Worm (Caenorhabditis elegans) whole organism, young adult: ENCODE results near the gene K12G11.6.

Experiments
- B0336.3 ChIP-seq: fragments of 200-800 bp; sonication (Bioruptor generic); IDR thresholded peaks from 2 replicates; pipeline ENCODE4 v1.3.6; 2022; ENCODE audit warnings: missing genetic modification characterization, missing compliant biosample characterization
- D2030.7 ChIP-seq: fragments of 200-800 bp; sonication (Bioruptor generic); IDR thresholded peaks from 2 replicates; pipeline ENCODE4 v1.3.6; 2022; ENCODE audit warnings: missing genetic modification reagents, missing genetic modification characterization, missing compliant biosample characterization
- F52B5.7 ChIP-seq: sonication (generic microtip); optimal IDR thresholded peaks from 2 replicates; lab custom pipeline; 2016; ENCODE audit warnings: mild to moderate bottlenecking, missing genetic modification characterization, missing compliant biosample characterization
- F55B11.4 ChIP-seq: sonication (generic microtip); optimal IDR thresholded peaks from 2 replicates; lab custom pipeline; 2016; ENCODE audit warnings: missing compliant biosample characterization, missing genetic modification characterization, borderline replicate concordance; ENCODE audit not compliant: insufficient read depth
- K11D2.4 ChIP-seq: fragments of 200-800 bp; sonication (Bioruptor generic); IDR thresholded peaks from 2 replicates; pipeline ENCODE4 v1.3.6; 2022; ENCODE audit warnings: missing genetic modification reagents, missing genetic modification characterization, missing compliant biosample characterization
- K12H6.12 ChIP-seq: fragments of 200-800 bp; sonication (Bioruptor generic); optimal IDR thresholded peaks from 2 replicates; lab custom pipeline; 2018; ENCODE audit warnings: mild to moderate bottlenecking, missing genetic modification characterization, missing compliant biosample characterization
- Y53F4B.3 ChIP-seq: fragments of 200-800 bp; sonication (Bioruptor generic); IDR thresholded peaks from 2 replicates; pipeline ENCODE4 v1.3.6; 2022; ENCODE audit warnings: missing genetic modification reagents, missing genetic modification characterization, missing compliant biosample characterization
- Y56A3A.18 ChIP-seq: fragments of 200-800 bp; sonication (Bioruptor generic); IDR thresholded peaks from 2 replicates; pipeline ENCODE4 v1.3.6; 2022; ENCODE audit warnings: missing genetic modification reagents, missing genetic modification characterization, missing compliant biosample characterization
- ZK185.1 ChIP-seq: sonication (generic microtip); optimal IDR thresholded peaks from 2 replicates; lab custom pipeline; 2016; ENCODE audit warnings: mild to moderate bottlenecking, missing genetic modification characterization, missing compliant biosample characterization; ENCODE audit not compliant: poor library complexity, severe bottlenecking
- akir-1 ChIP-seq: fragments of 200-800 bp; sonication (Bioruptor generic); optimal IDR thresholded peaks from 2 replicates; lab custom pipeline; 2018; ENCODE audit warnings: mild to moderate bottlenecking, missing genetic modification characterization, moderate library complexity, missing compliant biosample characterization
- ama-1 ChIP-seq, 3 experiments: fragments of 150-350 bp in 1 of 3; sonication (generic microtip) in 2 of 3; optimal IDR thresholded peaks; 2 replicates each; lab custom pipeline; 2014 to 2018; ENCODE audit warnings: missing biosample characterization in 2 of 3, missing genetic modification characterization in 2 of 3, missing genetic modification reagents in 2 of 3
- aptf-3 ChIP-seq: fragments of 200-800 bp; sonication (Bioruptor generic); IDR thresholded peaks from 2 replicates; pipeline ENCODE4 v1.3.6; 2022; ENCODE audit warnings: missing genetic modification characterization, missing compliant biosample characterization
- attf-5 ChIP-seq: fragments of 200-800 bp; sonication (Bioruptor generic); optimal IDR thresholded peaks from 2 replicates; lab custom pipeline; 2018; ENCODE audit warnings: mild to moderate bottlenecking, missing genetic modification characterization, missing compliant biosample characterization
- ccch-3 ChIP-seq: fragments of 200-800 bp; sonication (Bioruptor generic); optimal IDR thresholded peaks from 2 replicates; lab custom pipeline; 2018; ENCODE audit warnings: mild to moderate bottlenecking, missing genetic modification characterization, missing compliant biosample characterization
- cebp-1 ChIP-seq, 2 experiments: fragments of 200-800 bp in 1 of 2; sonication (Bioruptor generic) in 1 of 2; sonication (generic microtip) in 1 of 2; IDR thresholded peaks in 1 of 2; optimal IDR thresholded peaks in 1 of 2; 2 replicates each; pipeline versions ENCODE4 v1.3.6 to Lab custom; 2017 to 2022; ENCODE audit warnings: missing compliant biosample characterization in 2 of 2, missing genetic modification characterization in 2 of 2, mild to moderate bottlenecking in 1 of 2, missing genetic modification reagents in 1 of 2, moderate library complexity in 1 of 2
- ceh-79 ChIP-seq: sonication (generic microtip); optimal IDR thresholded peaks from 2 replicates; lab custom pipeline; 2017; ENCODE audit warnings: mild to moderate bottlenecking, missing genetic modification characterization, missing compliant biosample characterization
- ceh-91 ChIP-seq: fragments of 200-800 bp; sonication (Bioruptor generic); IDR thresholded peaks from 2 replicates; pipeline ENCODE4 v1.3.6; 2022; ENCODE audit warnings: missing genetic modification reagents, missing genetic modification characterization, missing compliant biosample characterization
- chd-7 ChIP-seq: sonication (generic microtip); optimal IDR thresholded peaks from 2 replicates; lab custom pipeline; 2016; ENCODE audit warnings: mild to moderate bottlenecking, missing genetic modification characterization, moderate library complexity, missing compliant biosample characterization
- dpl-1 ChIP-seq: fragments of 150-350 bp; optimal IDR thresholded peaks from 2 replicates; lab custom pipeline; 2014; ENCODE audit warnings: missing biosample characterization, missing genetic modification reagents, missing genetic modification characterization
- egl-18 ChIP-seq: fragments of 200-800 bp; sonication (Bioruptor generic); IDR thresholded peaks from 2 replicates; pipeline ENCODE4 v1.3.6; 2022; ENCODE audit warnings: missing genetic modification reagents, missing genetic modification characterization, missing compliant biosample characterization
- egl-44 ChIP-seq: fragments of 200-800 bp; sonication (Bioruptor generic); IDR thresholded peaks from 2 replicates; pipeline ENCODE4 v1.3.6; 2022; ENCODE audit warnings: missing genetic modification reagents, missing genetic modification characterization, missing compliant biosample characterization
- ekl-4 ChIP-seq: fragments of 200-800 bp; sonication (Bioruptor generic); IDR thresholded peaks from 2 replicates; pipeline ENCODE4 v1.3.6; 2022; ENCODE audit warnings: missing genetic modification reagents, missing genetic modification characterization, missing compliant biosample characterization
- gei-17 ChIP-seq: fragments of 200-800 bp; sonication (Bioruptor generic); optimal IDR thresholded peaks from 2 replicates; lab custom pipeline; 2018; ENCODE audit warnings: mild to moderate bottlenecking, missing genetic modification characterization, missing compliant biosample characterization
- hsf-1 ChIP-seq: fragments of 200-800 bp; sonication (Bioruptor generic); IDR thresholded peaks from 2 replicates; pipeline ENCODE4 v1.3.6; 2022; ENCODE audit warnings: missing genetic modification reagents, missing genetic modification characterization, missing compliant biosample characterization
- let-607 ChIP-seq, 2 experiments: fragments of 200-800 bp in 1 of 2; sonication (Bioruptor generic) in 1 of 2; sonication (generic microtip) in 1 of 2; optimal IDR thresholded peaks; 2 replicates each; lab custom pipeline; 2016 to 2018; ENCODE audit warnings: mild to moderate bottlenecking in 2 of 2, missing compliant biosample characterization in 2 of 2, missing genetic modification characterization in 2 of 2, moderate library complexity in 2 of 2, missing genotype in 1 of 2
- lin-26 ChIP-seq: fragments of 200-800 bp; sonication (Bioruptor generic); IDR thresholded peaks from 2 replicates; pipeline ENCODE4 v1.3.6; 2022; ENCODE audit warnings: missing genetic modification reagents, missing genetic modification characterization, missing compliant biosample characterization
- lin-35 ChIP-seq, 3 experiments: fragments of 150-350 bp in 2 of 3; sonication (generic microtip) in 1 of 3; optimal IDR thresholded peaks; 2 replicates each; lab custom pipeline; 2014 to 2018; ENCODE audit warnings: missing biosample characterization in 3 of 3, missing genetic modification characterization in 3 of 3, missing genetic modification reagents in 3 of 3
- lin-40 ChIP-seq: sonication (generic microtip); optimal IDR thresholded peaks from 2 replicates; lab custom pipeline; 2016; ENCODE audit warnings: missing genetic modification characterization, mild to moderate bottlenecking, missing compliant biosample characterization, missing genotype, missing genetic modification reagents
- lir-1 ChIP-seq: fragments of 200-800 bp; sonication (Bioruptor generic); conservative IDR thresholded peaks from 2 replicates; pipeline ENCODE4 v1.3.6; 2022; ENCODE audit warnings: missing genetic modification reagents, missing genetic modification characterization, missing compliant biosample characterization
- lsl-1 ChIP-seq: fragments of 200-800 bp; sonication (Bioruptor generic); optimal IDR thresholded peaks from 2 replicates; lab custom pipeline; 2018; ENCODE audit warnings: mild to moderate bottlenecking, missing genetic modification characterization, moderate library complexity, missing compliant biosample characterization
- madf-8 ChIP-seq: fragments of 200-800 bp; sonication (Bioruptor generic); conservative IDR thresholded peaks from 2 replicates; pipeline ENCODE4 v1.3.6; 2022; ENCODE audit warnings: missing genetic modification reagents, missing genetic modification characterization, missing compliant biosample characterization
- nhr-27 ChIP-seq: fragments of 200-800 bp; sonication (Bioruptor generic); optimal IDR thresholded peaks from 2 replicates; lab custom pipeline; 2018; ENCODE audit warnings: mild to moderate bottlenecking, missing genetic modification characterization, moderate library complexity, missing compliant biosample characterization
- nhr-80 ChIP-seq: sonication (generic microtip); optimal IDR thresholded peaks from 2 replicates; lab custom pipeline; 2016; ENCODE audit warnings: missing genetic modification characterization, missing compliant biosample characterization
- repo-1 ChIP-seq: sonication (generic microtip); optimal IDR thresholded peaks from 2 replicates; lab custom pipeline; 2017; ENCODE audit warnings: mild to moderate bottlenecking, missing genetic modification characterization, missing compliant biosample characterization
- sdz-38 ChIP-seq: sonication (generic microtip); optimal IDR thresholded peaks from 2 replicates; lab custom pipeline; 2016; ENCODE audit warnings: missing genotype, missing genetic modification characterization, missing compliant biosample characterization
- snpc-4 ChIP-seq, 5 experiments: fragments of 150-350 bp in 1 of 5; sonication (generic microtip) in 4 of 5; optimal IDR thresholded peaks; 2 replicates each; lab custom pipeline; 2014 to 2018; ENCODE audit warnings: missing genetic modification characterization in 5 of 5, missing biosample characterization in 3 of 5, antibody characterized with exemption in 2 of 5, mild to moderate bottlenecking in 2 of 5, missing compliant biosample characterization in 2 of 5, missing genotype in 2 of 5, moderate library complexity in 2 of 5, missing genetic modification reagents in 1 of 5
- somi-1 ChIP-seq: fragments of 200-800 bp; sonication (Bioruptor generic); optimal IDR thresholded peaks from 2 replicates; lab custom pipeline; 2018; ENCODE audit warnings: mild to moderate bottlenecking, missing genetic modification characterization, missing compliant biosample characterization
- tbp1 ChIP-seq: fragments of 200-800 bp; sonication (Bioruptor generic); optimal IDR thresholded peaks from 2 replicates; lab custom pipeline; 2018; ENCODE audit warnings: mild to moderate bottlenecking, missing genetic modification characterization, missing compliant biosample characterization
- tlf-1 ChIP-seq: fragments of 200-800 bp; sonication (Bioruptor generic); optimal IDR thresholded peaks from 2 replicates; lab custom pipeline; 2018; ENCODE audit warnings: mild to moderate bottlenecking, missing genetic modification characterization, missing compliant biosample characterization
- unc-130 ChIP-seq: sonication (generic microtip); optimal IDR thresholded peaks from 2 replicates; lab custom pipeline; 2016; ENCODE audit warnings: missing genetic modification reagents, missing genetic modification characterization, missing compliant biosample characterization
- unc-62 ChIP-seq: fragments of 150-350 bp; optimal IDR thresholded peaks from 2 replicates; lab custom pipeline; 2014; ENCODE audit warnings: missing biosample characterization, missing genetic modification reagents, missing genetic modification characterization
- zfh-2 ChIP-seq: fragments of 200-800 bp; sonication (Bioruptor generic); conservative IDR thresholded peaks from 2 replicates; pipeline ENCODE4 v1.3.6; 2022; ENCODE audit warnings: missing genetic modification reagents, missing genetic modification characterization, missing compliant biosample characterization
- ztf-22 ChIP-seq: fragments of 200-800 bp; sonication (Bioruptor generic); optimal IDR thresholded peaks from 2 replicates; lab custom pipeline; 2018; ENCODE audit warnings: mild to moderate bottlenecking, missing genetic modification characterization, moderate library complexity, missing compliant biosample characterization
- ztf-25 ChIP-seq: fragments of 200-800 bp; sonication (Bioruptor generic); IDR thresholded peaks from 2 replicates; pipeline ENCODE4 v1.3.6; 2022; ENCODE audit warnings: missing genetic modification reagents, missing genetic modification characterization, missing compliant biosample characterization

The K12G11.6 gene

DNA sequence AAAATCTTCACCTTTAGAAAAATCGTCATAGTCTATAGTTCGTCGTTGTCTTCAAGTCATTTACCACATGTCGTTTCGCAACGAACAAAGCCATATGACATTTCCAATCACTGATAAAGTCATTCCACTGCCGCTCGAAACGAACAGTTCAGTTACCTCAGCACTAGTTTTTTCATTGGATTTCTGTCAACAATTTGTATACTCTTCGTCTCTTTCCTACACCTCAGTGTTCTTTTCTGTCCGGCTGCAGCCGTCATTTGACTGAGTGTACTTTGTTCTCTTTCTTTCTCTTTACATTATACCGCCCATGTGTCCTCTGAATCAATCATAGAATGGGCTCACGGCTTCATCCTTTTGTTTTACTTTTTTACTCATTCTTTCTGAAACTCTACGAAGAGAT lies 27.1 kb downstream of the K12G11.6 start:
- peak; percentile 26 for TF ChIP-seq tbp1 (GFP tag; lab: Kevin White, UChicago)
- peak; percentile 40 to 43 for TF ChIP-seq let-607 (tag; optimal IDR thresholded peaks at IDR 0.05; lab: Kevin White, UChicago)
- TF ChIP-seq unc-62: peak; percentile 69
- no peak for TF ChIP-seq sdz-38 (tag; lab: Kevin White, UChicago)
- TF ChIP-seq repo-1 (tag; lab: Kevin White, UChicago): peak; percentile 17
- TF ChIP-seq K12H6.12: peak; percentile 56
- peak; percentile 17 for TF ChIP-seq ZK185.1
- TF ChIP-seq ceh-79: no peak
- TF ChIP-seq unc-130: no peak
- no peak for TF ChIP-seq aptf-3 (GFP tag; lab: Robert Waterston, UW)
- TF ChIP-seq lsl-1: no peak
- TF ChIP-seq somi-1 (GFP tag; lab: Kevin White, UChicago): no peak
- peak; percentile 10; the same call in 1 of the 2 replicates for TF ChIP-seq B0336.3 (GFP tag; lab: Robert Waterston, UW)
- no peak for TF ChIP-seq ekl-4 (GFP tag; lab: Robert Waterston, UW)
- TF ChIP-seq lin-40 (tag; lab: Kevin White, UChicago): peak; percentile 27
- no peak for TF ChIP-seq egl-18 (GFP tag; lab: Robert Waterston, UW)
- TF ChIP-seq nhr-80: peak; percentile 82
- no peak for TF ChIP-seq Y53F4B.3 (GFP tag; lab: Robert Waterston, UW)
- TF ChIP-seq lin-26 (GFP tag; lab: Robert Waterston, UW): peak; percentile 35; the same call in 1 of the 2 replicates
- peak; percentile 40 for TF ChIP-seq attf-5
- peak in 1 of 3 experiments; percentile 24 for TF ChIP-seq lin-35 (GFP tag; optimal IDR thresholded peaks at IDR 0.05; lab: Kevin White, UChicago)
- peak; percentile 76; the same call in 1 of the 2 replicates for TF ChIP-seq cebp-1 (GFP tag; IDR thresholded peaks at IDR 0.05; lab: Robert Waterston, UW)
- peak; percentile 86 for TF ChIP-seq cebp-1 (tag; optimal IDR thresholded peaks at IDR 0.05; lab: Kevin White, UChicago)
- no peak for TF ChIP-seq F52B5.7 (tag; lab: Kevin White, UChicago)
- no peak for TF ChIP-seq snpc-4 (GFP tag; optimal IDR thresholded peaks at IDR 0.05; lab: Kevin White, UChicago)
- TF ChIP-seq snpc-4 (tag; optimal IDR thresholded peaks at IDR 0.05; lab: Kevin White, UChicago): peak in 2 of 4 experiments; percentile 27 to 43

DNA sequence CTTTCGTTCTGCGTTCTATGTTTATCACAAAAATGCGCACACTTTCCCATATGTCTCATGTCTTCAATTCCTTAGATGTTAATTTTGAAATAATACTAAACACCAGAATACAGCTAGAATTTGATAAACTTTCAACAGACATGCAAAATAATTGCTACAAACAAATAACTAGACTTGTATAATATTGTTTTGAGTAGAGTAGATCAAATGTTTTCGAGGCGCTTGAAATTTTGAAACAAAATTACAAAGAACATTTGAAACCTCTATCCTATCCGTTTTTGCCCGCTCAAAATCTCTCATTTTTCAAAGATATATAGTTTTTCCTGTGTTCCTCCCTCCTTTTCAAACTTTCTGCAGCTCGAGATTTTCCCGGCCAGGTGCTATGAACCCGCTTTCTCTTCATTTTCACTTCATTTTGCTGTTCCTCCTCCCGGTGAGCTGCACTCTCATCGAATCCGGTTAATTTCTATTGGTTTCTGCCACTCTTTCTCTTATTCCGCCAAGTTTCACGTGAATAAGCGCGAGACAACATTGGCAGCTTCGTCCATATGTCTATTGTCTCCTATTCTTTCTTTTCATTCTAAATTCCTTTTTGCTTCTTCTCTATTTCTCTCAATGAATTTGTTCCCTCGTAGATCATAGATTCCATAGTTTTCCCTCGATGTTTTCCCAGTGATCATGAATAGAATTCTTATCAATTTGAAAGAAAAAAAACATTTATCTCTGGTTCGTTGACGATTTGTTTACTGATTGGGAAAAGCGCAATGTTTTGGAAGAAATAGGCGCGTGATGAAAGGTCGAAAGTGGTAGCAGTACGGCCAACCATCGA lies 27.8 kb downstream of the K12G11.6 start:
- TF ChIP-seq nhr-27 (tag; lab: Kevin White, UChicago): no peak
- TF ChIP-seq akir-1 (GFP tag; lab: Kevin White, UChicago): no peak
- TF ChIP-seq ama-1 (optimal IDR thresholded peaks at IDR 0.05; lab: Kevin White, UChicago): no peak
- no peak for TF ChIP-seq ama-1 (GFP tag; optimal IDR thresholded peaks at IDR 0.05; lab: Kevin White, UChicago)
- TF ChIP-seq ccch-3 (GFP tag; lab: Kevin White, UChicago): no peak
- TF ChIP-seq dpl-1 (GFP tag; lab: Kevin White, UChicago): peak; percentile 8
- TF ChIP-seq ceh-91 (GFP tag; lab: Robert Waterston, UW): no peak
- TF ChIP-seq hsf-1 (GFP tag; lab: Robert Waterston, UW): 0 out of 2 replicates have a peak, but pooled peaks have one; percentile 30
- no peak for TF ChIP-seq gei-17
- 0 out of 2 replicates have a peak, but pooled peaks have one; percentile 27 for TF ChIP-seq ztf-25 (GFP tag; lab: Robert Waterston, UW)
- TF ChIP-seq F55B11.4: no peak
- no peak for TF ChIP-seq cebp-1 (GFP tag; IDR thresholded peaks at IDR 0.05; lab: Robert Waterston, UW)
- peak; percentile 36 for TF ChIP-seq cebp-1 (tag; optimal IDR thresholded peaks at IDR 0.05; lab: Kevin White, UChicago)
- TF ChIP-seq K11D2.4 (GFP tag; lab: Robert Waterston, UW): 0 out of 2 replicates have a peak, but pooled peaks have one; percentile 48
- no peak for TF ChIP-seq sdz-38 (tag; lab: Kevin White, UChicago)
- no peak for TF ChIP-seq nhr-80
- TF ChIP-seq tlf-1 (GFP tag; lab: Kevin White, UChicago): no peak
- no peak for TF ChIP-seq lir-1
- TF ChIP-seq madf-8 (GFP tag; lab: Robert Waterston, UW): peak; percentile 81
- TF ChIP-seq ztf-22 (GFP tag; lab: Kevin White, UChicago): no peak
- TF ChIP-seq chd-7 (tag; lab: Kevin White, UChicago): peak; percentile 43
- peak; percentile 48; the same call in 1 of the 2 replicates for TF ChIP-seq zfh-2 (GFP tag; lab: Robert Waterston, UW)
- no peak for TF ChIP-seq egl-44
- TF ChIP-seq Y56A3A.18 (GFP tag; lab: Robert Waterston, UW): no peak
- no peak; the same call in 1 of the 2 replicates for TF ChIP-seq D2030.7 (GFP tag; lab: Robert Waterston, UW)
